Worm (Caenorhabditis elegans) whole organism, L3 larva: ENCODE measurements around the gene asg-2.

Experiments
- R02D3.7 ChIP-seq: fragments of 150-350 bp; optimal IDR thresholded peaks from 2 replicates; lab custom pipeline; 2014; ENCODE audit warnings: missing biosample characterization, missing genetic modification characterization
- ZK546.5 ChIP-seq: sonication (generic microtip); optimal IDR thresholded peaks from 2 replicates; lab custom pipeline; 2017; ENCODE audit warnings: missing biosample characterization, missing genetic modification characterization
- aly-2 ChIP-seq: fragments of 150-350 bp; optimal IDR thresholded peaks from 2 replicates; lab custom pipeline; 2014; ENCODE audit warnings: missing biosample characterization, missing genetic modification characterization
- ama-1 ChIP-seq: fragments of 150-350 bp; optimal IDR thresholded peaks from 2 replicates; lab custom pipeline; 2018
- egl-27 ChIP-seq: sonication (generic microtip); optimal IDR thresholded peaks from 4 replicates; lab custom pipeline; 2017; ENCODE audit warnings: missing biosample characterization, missing genetic modification reagents, missing genetic modification characterization
- egl-5 ChIP-seq: fragments of 150-350 bp; optimal IDR thresholded peaks from 2 replicates; lab custom pipeline; 2017; ENCODE audit warnings: missing biosample characterization, missing genetic modification reagents, missing genetic modification characterization, inconsistent platforms
- elt-1 ChIP-seq: fragments of 150-350 bp; optimal IDR thresholded peaks from 2 replicates; lab custom pipeline; 2014; ENCODE audit warnings: missing biosample characterization, missing genetic modification characterization
- elt-2 ChIP-seq: sonication (generic microtip); optimal IDR thresholded peaks from 2 replicates; lab custom pipeline; 2016; ENCODE audit warnings: missing genetic modification reagents, mild to moderate bottlenecking, missing genetic modification characterization, missing compliant biosample characterization
- eor-1 ChIP-seq, 2 experiments: fragments of 150-350 bp; optimal IDR thresholded peaks; 2 replicates each; lab custom pipeline; 2014 to 2018; ENCODE audit warnings: missing biosample characterization in 2 of 2, missing genetic modification characterization in 2 of 2
- fkh-10 ChIP-seq: sonication (generic microtip); optimal IDR thresholded peaks from 2 replicates; lab custom pipeline; 2017; ENCODE audit warnings: missing biosample characterization, missing genetic modification reagents, missing genetic modification characterization
- fkh-2 ChIP-seq: fragments of 150-350 bp; optimal IDR thresholded peaks from 2 replicates; lab custom pipeline; 2014; ENCODE audit warnings: missing biosample characterization, missing genetic modification reagents, missing genetic modification characterization
- fos-1 ChIP-seq: fragments of 150-350 bp; optimal IDR thresholded peaks from 2 replicates; lab custom pipeline; 2014; ENCODE audit warnings: missing biosample characterization, missing genetic modification characterization
- hmg-11 ChIP-seq: sonication (generic microtip); optimal IDR thresholded peaks from 2 replicates; lab custom pipeline; 2016; ENCODE audit warnings: missing genetic modification characterization, missing compliant biosample characterization
- jun-1 ChIP-seq: fragments of 150-350 bp; optimal IDR thresholded peaks from 2 replicates; lab custom pipeline; 2014; ENCODE audit warnings: missing biosample characterization, missing genetic modification reagents, missing genetic modification characterization
- lin-15B ChIP-seq: fragments of 150-350 bp; optimal IDR thresholded peaks from 2 replicates; lab custom pipeline; 2014; ENCODE audit warnings: missing biosample characterization, missing genetic modification characterization
- lin-39 ChIP-seq: fragments of 150-350 bp; optimal IDR thresholded peaks from 2 replicates; lab custom pipeline; 2018; ENCODE audit warnings: missing biosample characterization, missing genetic modification reagents, missing genetic modification characterization
- lsy-12 ChIP-seq: sonication (generic microtip); optimal IDR thresholded peaks from 2 replicates; lab custom pipeline; 2016; ENCODE audit warnings: mild to moderate bottlenecking, missing genetic modification characterization, missing compliant biosample characterization
- mdl-1 ChIP-seq: fragments of 150-350 bp; optimal IDR thresholded peaks from 2 replicates; lab custom pipeline; 2014; ENCODE audit warnings: missing biosample characterization, missing genetic modification characterization
- nfya-1 ChIP-seq: sonication (generic microtip); optimal IDR thresholded peaks from 2 replicates; lab custom pipeline; 2017; ENCODE audit warnings: missing genetic modification characterization, mild to moderate bottlenecking, missing compliant biosample characterization, antibody characterized with exemption, moderate library complexity; ENCODE audit not compliant: insufficient read depth
- nhr-11 ChIP-seq: fragments of 150-350 bp; optimal IDR thresholded peaks from 2 replicates; lab custom pipeline; 2014; ENCODE audit warnings: missing biosample characterization, missing genetic modification characterization
- nhr-12 ChIP-seq: fragments of 150-350 bp; optimal IDR thresholded peaks from 2 replicates; lab custom pipeline; 2014; ENCODE audit warnings: missing biosample characterization, missing genetic modification characterization
- nhr-23 ChIP-seq: fragments of 150-350 bp; optimal IDR thresholded peaks from 2 replicates; lab custom pipeline; 2014; ENCODE audit warnings: missing biosample characterization, missing genetic modification reagents, missing genetic modification characterization
- nhr-237 ChIP-seq: fragments of 150-350 bp; optimal IDR thresholded peaks from 2 replicates; lab custom pipeline; 2014; ENCODE audit warnings: missing biosample characterization, missing genetic modification characterization
- nhr-25 ChIP-seq: sonication (generic microtip); optimal IDR thresholded peaks from 2 replicates; lab custom pipeline; 2017; ENCODE audit warnings: missing biosample characterization, missing genetic modification characterization
- nhr-28 ChIP-seq: fragments of 150-350 bp; optimal IDR thresholded peaks from 2 replicates; lab custom pipeline; 2014; ENCODE audit warnings: missing biosample characterization, missing genetic modification characterization
- nhr-43 ChIP-seq: sonication (generic microtip); optimal IDR thresholded peaks from 2 replicates; lab custom pipeline; 2016; ENCODE audit warnings: mild to moderate bottlenecking, missing genetic modification characterization, missing compliant biosample characterization; ENCODE audit not compliant: poor library complexity, severe bottlenecking
- nhr-67 ChIP-seq: fragments of 150-350 bp; optimal IDR thresholded peaks from 2 replicates; lab custom pipeline; 2014; ENCODE audit warnings: missing biosample characterization, missing genetic modification characterization
- nhr-76 ChIP-seq: fragments of 150-350 bp; sonication (generic microtip); optimal IDR thresholded peaks from 5 replicates; lab custom pipeline; 2014; ENCODE audit warnings: missing biosample characterization, missing genetic modification characterization
- nhr-77 ChIP-seq: fragments of 150-350 bp; optimal IDR thresholded peaks from 2 replicates; lab custom pipeline; 2014; ENCODE audit warnings: missing biosample characterization, missing genetic modification characterization
- pqm-1 ChIP-seq: fragments of 150-350 bp; optimal IDR thresholded peaks from 2 replicates; lab custom pipeline; 2017; ENCODE audit warnings: missing biosample characterization, missing genetic modification characterization, inconsistent platforms
- skn-1 ChIP-seq: fragments of 150-350 bp; optimal IDR thresholded peaks from 2 replicates; lab custom pipeline; 2014; ENCODE audit warnings: missing biosample characterization, missing genetic modification characterization
- snpc-4 ChIP-seq: fragments of 150-350 bp; optimal IDR thresholded peaks from 2 replicates; lab custom pipeline; 2014; ENCODE audit warnings: missing biosample characterization, missing genetic modification characterization
- tbx-2 ChIP-seq: sonication (generic microtip); optimal IDR thresholded peaks from 2 replicates; lab custom pipeline; 2016; ENCODE audit warnings: mild to moderate bottlenecking, missing genetic modification characterization, missing compliant biosample characterization
- unc-39 ChIP-seq: sonication (generic microtip); optimal IDR thresholded peaks from 4 replicates; lab custom pipeline; 2017; ENCODE audit warnings: missing biosample characterization, missing genetic modification characterization
- zag-1 ChIP-seq: fragments of 150-350 bp; optimal IDR thresholded peaks from 2 replicates; lab custom pipeline; 2014; ENCODE audit warnings: missing biosample characterization, missing genetic modification characterization
- ztf-11 ChIP-seq: fragments of 150-350 bp; optimal IDR thresholded peaks from 2 replicates; lab custom pipeline; 2014; ENCODE audit warnings: missing biosample characterization, missing genetic modification characterization
- ztf-4 ChIP-seq: fragments of 150-350 bp; optimal IDR thresholded peaks from 2 replicates; lab custom pipeline; 2014; ENCODE audit warnings: missing biosample characterization, missing genetic modification characterization

Gene asg-2

ce11 chrX:6863032-6863431 lies 22.0 kb downstream of the asg-2 start, which contains the start of gene nep-4:
Gene nep-4, minus strand, starts transcription at chrX:6863424.
- no peak for TF ChIP-seq ama-1
- no peak for TF ChIP-seq lin-39 (tag; lab: Kevin White, UChicago)
- TF ChIP-seq nhr-28 (tag; lab: Kevin White, UChicago) = no peak
- no peak for TF ChIP-seq jun-1 (tag; lab: Kevin White, UChicago)
- TF ChIP-seq nfya-1 = no peak
- no peak for TF ChIP-seq nhr-12
- TF ChIP-seq nhr-77 (tag; lab: Kevin White, UChicago) = no peak
- TF ChIP-seq ztf-11 (tag; lab: Kevin White, UChicago) = no peak
- TF ChIP-seq elt-2 (tag; lab: Kevin White, UChicago) = no peak

ce11 chrX:6865839-6866238 lies 24.8 kb downstream of the asg-2 start, which contains the start of gene odr-10:
Gene odr-10, minus strand, starts transcription at chrX:6865939.
- no peak for TF ChIP-seq nfya-1
- TF ChIP-seq tbx-2 (tag; lab: Kevin White, UChicago) = no peak
- no peak for TF ChIP-seq nhr-23
- no peak for TF ChIP-seq ztf-4
- TF ChIP-seq nhr-25 (tag; lab: Kevin White, UChicago) = no peak
- no peak for TF ChIP-seq nhr-76 (tag; lab: Kevin White, UChicago)
- TF ChIP-seq fkh-2 (tag; lab: Kevin White, UChicago) = no peak
- no peak for TF ChIP-seq pqm-1 (tag; lab: Kevin White, UChicago)
- no peak for TF ChIP-seq elt-1 (tag; lab: Kevin White, UChicago)
- TF ChIP-seq lin-15B (tag; lab: Kevin White, UChicago) = no peak
- TF ChIP-seq nhr-12 = no peak
- no peak for TF ChIP-seq nhr-11 (tag; lab: Kevin White, UChicago)
- no peak for TF ChIP-seq nhr-77 (tag; lab: Kevin White, UChicago)
- no peak for TF ChIP-seq zag-1 (tag; lab: Kevin White, UChicago)
- no peak for TF ChIP-seq egl-5 (tag; lab: Kevin White, UChicago)

ce11 chrX:6866900-6867299 lies 25.8 kb downstream of the asg-2 start:
- no peak for TF ChIP-seq fkh-10 (GFP tag; lab: Kevin White, UChicago)
- TF ChIP-seq eor-1 (tag; optimal IDR thresholded peaks at IDR 0.05; lab: Kevin White, UChicago) = no peak
- TF ChIP-seq snpc-4 = no peak
- no peak for TF ChIP-seq nhr-237 (tag; lab: Kevin White, UChicago)
- TF ChIP-seq egl-27 (tag; lab: Kevin White, UChicago) = no peak
- no peak for TF ChIP-seq mdl-1 (tag; lab: Kevin White, UChicago)
- TF ChIP-seq ztf-4 = no peak
- no peak for TF ChIP-seq unc-39 (tag; lab: Kevin White, UChicago)
- no peak for TF ChIP-seq nfya-1
- TF ChIP-seq nhr-76 (tag; lab: Kevin White, UChicago) = no peak
- TF ChIP-seq ZK546.5 (tag; lab: Kevin White, UChicago) = no peak
- TF ChIP-seq nhr-77 (tag; lab: Kevin White, UChicago) = no peak
- no peak for TF ChIP-seq elt-2 (tag; lab: Kevin White, UChicago)
- TF ChIP-seq aly-2 (tag; lab: Kevin White, UChicago) = no peak
- TF ChIP-seq nhr-25 (tag; lab: Kevin White, UChicago) = no peak
- TF ChIP-seq skn-1 (tag; lab: Kevin White, UChicago) = no peak
- TF ChIP-seq fos-1 (tag; lab: Kevin White, UChicago) = no peak
- no peak for TF ChIP-seq R02D3.7

ce11 chrX:6867707-6868106 lies 26.6 kb downstream of the asg-2 start:
- peak; percentile 58 for TF ChIP-seq hmg-11 (tag; lab: Kevin White, UChicago)
- peak; percentile 52 for TF ChIP-seq elt-2 (tag; lab: Kevin White, UChicago)
- no peak for TF ChIP-seq nhr-67 (tag; lab: Kevin White, UChicago)
- peak; percentile 66 for TF ChIP-seq lsy-12 (tag; lab: Kevin White, UChicago)
- TF ChIP-seq nhr-43 (tag; lab: Kevin White, UChicago) = peak; percentile 79
- TF ChIP-seq lin-39 (tag; lab: Kevin White, UChicago) = peak; percentile 48
- TF ChIP-seq tbx-2 (tag; lab: Kevin White, UChicago) = peak; percentile 63
- TF ChIP-seq nhr-23 = peak; percentile 17
- peak; percentile 52 for TF ChIP-seq pqm-1 (tag; lab: Kevin White, UChicago)
- TF ChIP-seq snpc-4 = no peak
- no peak for TF ChIP-seq nhr-76 (tag; lab: Kevin White, UChicago)
- TF ChIP-seq ztf-4 = peak; percentile 9
- TF ChIP-seq nhr-25 (tag; lab: Kevin White, UChicago) = peak; percentile 59
